Fruit fly (Drosophila melanogaster): ENCODE data around the gene CG33710.

DNA sequence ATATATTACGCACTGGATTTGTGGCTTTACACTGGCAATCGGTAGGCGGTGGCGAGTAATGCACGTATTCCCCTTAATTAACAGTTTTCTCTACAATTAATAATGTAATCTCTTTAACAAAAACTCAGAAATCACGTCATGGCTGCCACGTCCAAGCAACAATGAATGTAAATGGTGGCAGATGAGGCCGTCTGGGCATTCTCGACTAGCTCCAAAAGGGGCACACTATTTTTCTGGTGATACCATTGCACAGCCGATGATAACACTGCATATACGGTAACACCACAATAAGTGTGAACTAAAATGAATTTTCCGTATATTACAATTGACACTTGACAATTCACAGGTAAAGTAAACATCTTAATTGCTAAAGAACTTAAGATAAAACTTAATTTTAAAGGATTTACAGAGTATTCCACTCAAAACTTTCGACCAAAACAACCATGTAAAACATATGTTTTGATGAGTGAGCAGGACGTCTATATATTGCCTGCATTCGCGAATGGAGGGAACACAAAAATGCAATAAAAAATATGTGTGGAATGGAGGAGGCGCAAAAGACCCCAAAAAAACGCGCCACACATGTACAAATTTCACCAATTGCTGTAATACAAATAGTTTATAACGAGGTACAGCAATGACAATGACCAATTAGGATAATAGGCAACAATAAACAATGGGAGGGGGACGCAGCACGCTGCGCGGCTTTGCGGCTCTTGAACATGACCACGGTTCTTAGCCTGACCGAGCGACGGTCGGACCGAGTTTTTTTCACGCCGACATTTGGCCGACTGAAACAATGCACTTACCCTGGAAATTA is 43.1 kb downstream of the CG33710 start:
- TF ChIP-seq CTCF (optimal IDR thresholded peaks at IDR 0.05): no peak
- no peak for TF ChIP-seq CG8478 (optimal IDR thresholded peaks at IDR 0.05)

Data from S2 (cell line).